Fruit fly (Drosophila melanogaster): ENCODE results near the gene mus304.

- no peak for TF ChIP-seq psq (optimal IDR thresholded peaks at IDR 0.05)
- TF ChIP-seq h (optimal IDR thresholded peaks at IDR 0.05) = no peak
- no peak for TF ChIP-seq Sin3A (optimal IDR thresholded peaks at IDR 0.05)
- no peak for TF ChIP-seq Myc (optimal IDR thresholded peaks at IDR 0.05)
- no peak for TF ChIP-seq ttk (optimal IDR thresholded peaks at IDR 0.05)
Measured at dm6 chr3L:18102161-18102565, 7.5 kb upstream of the mus304 start.

Data from Kc167 (cell line).